Worm (Caenorhabditis elegans) whole organism, L1 larva: ENCODE results near the gene Y46H3A.5.
A peak's percentile ranks its signal among the peaks of the same experiment; 100 is the strongest.
"Not testable (repeated sequence)": the region's sequence is repeated elsewhere in the genome, so short reads cannot be mapped to it uniquely, and the experiment has no call there.

Experiments
- C34B4.2 ChIP-seq: sonication (generic microtip); optimal IDR thresholded peaks from 2 replicates; lab custom pipeline; 2017; ENCODE audit warnings: mild to moderate bottlenecking, missing genetic modification characterization, missing compliant biosample characterization
- aha-1 ChIP-seq: fragments of 150-350 bp; optimal IDR thresholded peaks from 2 replicates; lab custom pipeline; 2014; ENCODE audit warnings: missing biosample characterization, missing genetic modification characterization
- aly-2 ChIP-seq: fragments of 150-350 bp; optimal IDR thresholded peaks from 2 replicates; lab custom pipeline; 2014; ENCODE audit warnings: missing biosample characterization, missing genetic modification characterization
- blmp-1 ChIP-seq: fragments of 150-350 bp; optimal IDR thresholded peaks from 2 replicates; lab custom pipeline; 2014; ENCODE audit warnings: missing biosample characterization, missing genetic modification characterization
- ceh-63 ChIP-seq: fragments of 200-800 bp; sonication (Bioruptor generic); optimal IDR thresholded peaks from 2 replicates; lab custom pipeline; 2018; ENCODE audit warnings: mild to moderate bottlenecking, missing genetic modification characterization, missing compliant biosample characterization
- ceh-8 ChIP-seq: fragments of 200-800 bp; sonication (Bioruptor generic); optimal IDR thresholded peaks from 2 replicates; lab custom pipeline; 2018; ENCODE audit warnings: mild to moderate bottlenecking, missing genetic modification characterization, moderate library complexity, missing compliant biosample characterization
- ceh-82 ChIP-seq, 3 experiments: fragments of 150-350 bp in 1 of 3; sonication (generic microtip) in 2 of 3; optimal IDR thresholded peaks; 2 replicates each; lab custom pipeline; 2014 to 2017; ENCODE audit warnings: missing biosample characterization in 3 of 3, missing genetic modification characterization in 3 of 3
- ceh-90 ChIP-seq: sonication (generic microtip); optimal IDR thresholded peaks from 2 replicates; lab custom pipeline; 2016; ENCODE audit warnings: missing genetic modification characterization, missing compliant biosample characterization
- ces-1 ChIP-seq: fragments of 150-350 bp; optimal IDR thresholded peaks from 2 replicates; lab custom pipeline; 2014; ENCODE audit warnings: missing biosample characterization, missing genetic modification reagents, missing genetic modification characterization
- dpl-1 ChIP-seq, 3 experiments: fragments of 150-350 bp in 2 of 3; sonication (generic microtip) in 1 of 3; optimal IDR thresholded peaks; 2 replicates each; lab custom pipeline; 2014 to 2017; ENCODE audit warnings: missing biosample characterization in 3 of 3, missing genetic modification characterization in 3 of 3, missing genetic modification reagents in 3 of 3
- dsc-1 ChIP-seq: sonication (generic microtip); optimal IDR thresholded peaks from 2 replicates; lab custom pipeline; 2016; ENCODE audit warnings: mild to moderate bottlenecking, missing genetic modification characterization, missing compliant biosample characterization
- efl-1 ChIP-seq, 4 experiments: fragments of 150-350 bp; optimal IDR thresholded peaks in 3 of 4; peaks in 1 of 4; 1 replicate in 1 of 4; 2 replicates in 3 of 4; lab custom pipeline; 2014; ENCODE audit warnings: missing biosample characterization in 2 of 4, missing genetic modification characterization in 2 of 4, missing genetic modification reagents in 2 of 4
- fkh-10 ChIP-seq: sonication (generic microtip); optimal IDR thresholded peaks from 2 replicates; lab custom pipeline; 2017; ENCODE audit warnings: missing biosample characterization, missing genetic modification reagents, missing genetic modification characterization
- fkh-4 ChIP-seq: sonication (generic microtip); optimal IDR thresholded peaks from 2 replicates; lab custom pipeline; 2016; ENCODE audit warnings: missing compliant biosample characterization, missing genetic modification characterization, borderline replicate concordance
- fos-1 ChIP-seq: fragments of 150-350 bp; optimal IDR thresholded peaks from 2 replicates; lab custom pipeline; 2014; ENCODE audit warnings: missing biosample characterization, missing genetic modification characterization
- isw-1 ChIP-seq: fragments of 200-800 bp; sonication (Bioruptor generic); IDR thresholded peaks from 2 replicates; pipeline ENCODE4 v1.3.6; 2022; ENCODE audit warnings: missing genetic modification characterization, missing compliant biosample characterization
- jun-1 ChIP-seq: fragments of 150-350 bp; optimal IDR thresholded peaks from 2 replicates; lab custom pipeline; 2014; ENCODE audit warnings: missing biosample characterization, missing genetic modification reagents, missing genetic modification characterization
- lin-35 ChIP-seq, 2 experiments: fragments of 150-350 bp; optimal IDR thresholded peaks; 2 replicates each; lab custom pipeline; 2014; ENCODE audit warnings: missing biosample characterization in 2 of 2, missing genetic modification characterization in 2 of 2, missing genetic modification reagents in 2 of 2
- mep-1 ChIP-seq: fragments of 150-350 bp; optimal IDR thresholded peaks from 2 replicates; lab custom pipeline; 2014; ENCODE audit warnings: missing biosample characterization, missing genetic modification characterization
- nhr-11 ChIP-seq: fragments of 150-350 bp; optimal IDR thresholded peaks from 2 replicates; lab custom pipeline; 2014; ENCODE audit warnings: missing biosample characterization, missing genetic modification characterization
- nhr-12 ChIP-seq: sonication (generic microtip); optimal IDR thresholded peaks from 2 replicates; lab custom pipeline; 2017; ENCODE audit warnings: missing biosample characterization, missing genetic modification characterization
- nhr-19 ChIP-seq: fragments of 200-800 bp; sonication (Bioruptor generic); conservative IDR thresholded peaks from 2 replicates; pipeline ENCODE4 v1.3.6; 2022; ENCODE audit warnings: missing genetic modification characterization, missing compliant biosample characterization
- nhr-90 ChIP-seq: sonication (generic microtip); optimal IDR thresholded peaks from 2 replicates; lab custom pipeline; 2016; ENCODE audit warnings: mild to moderate bottlenecking, missing genetic modification characterization, missing compliant biosample characterization; ENCODE audit not compliant: poor library complexity
- pag-3 ChIP-seq: sonication (generic microtip); optimal IDR thresholded peaks from 2 replicates; lab custom pipeline; 2017; ENCODE audit warnings: missing genetic modification characterization, mild to moderate bottlenecking, missing compliant biosample characterization, antibody characterized with exemption, borderline replicate concordance; ENCODE audit not compliant: insufficient read depth
- pax-3 ChIP-seq: fragments of 200-800 bp; sonication (Bioruptor generic); optimal IDR thresholded peaks from 2 replicates; lab custom pipeline; 2018; ENCODE audit warnings: mild to moderate bottlenecking, missing genetic modification characterization, moderate library complexity, missing compliant biosample characterization
- skn-1 ChIP-seq: fragments of 150-350 bp; optimal IDR thresholded peaks from 2 replicates; lab custom pipeline; 2014; ENCODE audit warnings: missing biosample characterization, missing genetic modification characterization
- swsn-7 ChIP-seq: sonication (generic microtip); optimal IDR thresholded peaks from 2 replicates; lab custom pipeline; 2016; ENCODE audit warnings: missing genetic modification characterization, missing compliant biosample characterization
- unc-62 ChIP-seq: fragments of 150-350 bp; optimal IDR thresholded peaks from 2 replicates; lab custom pipeline; 2014; ENCODE audit warnings: missing biosample characterization, missing genetic modification reagents, missing genetic modification characterization
- xbp-1 ChIP-seq: sonication (generic microtip); optimal IDR thresholded peaks from 2 replicates; lab custom pipeline; 2016; ENCODE audit warnings: missing genetic modification characterization, missing compliant biosample characterization

Gene Y46H3A.5

ce11 chrV:1814784-1815183, at the start of gene Y46H3A.5:
Gene Y46H3A.5, minus strand, starts transcription at chrV:1814884.
- TF ChIP-seq fos-1 (tag; lab: Kevin White, UChicago); isw-1 (GFP tag; lab: Robert Waterston, UW); dsc-1: not testable (repeated sequence)

ce11 chrV:1862954-1863353, 48.3 kb upstream of the Y46H3A.5 start:
- no peak for TF ChIP-seq ceh-8 (GFP tag; lab: Kevin White, UChicago)
- no peak for TF ChIP-seq efl-1 (optimal IDR thresholded peaks at IDR 0.05; lab: Kevin White, UChicago)
- TF ChIP-seq efl-1 (GFP tag; optimal IDR thresholded peaks at IDR 0.05 in 1 of 2; lab: Kevin White, UChicago) = peak in 1 of 2 experiments; percentile 10
- TF ChIP-seq aha-1 = no peak
- no peak for TF ChIP-seq pag-3 (tag; lab: Kevin White, UChicago)
- no peak for TF ChIP-seq fkh-4 (tag; lab: Kevin White, UChicago)

- TF ChIP-seq pax-3 (no peak), efl-1 (optimal IDR thresholded peaks at IDR 0.05; lab: Kevin White, UChicago) (no peak), efl-1 (GFP tag; optimal IDR thresholded peaks at IDR 0.05 in 1 of 2; lab: Kevin White, UChicago) (peak in 1 of 2 experiments; percentile 52)
- TF ChIP-seq, all 84 proteins: peak for 1
Observed at ce11 chrV:1857840-1858239, 43.2 kb upstream of the Y46H3A.5 start.

- TF ChIP-seq fos-1 (tag; lab: Kevin White, UChicago) (no peak), blmp-1 (tag; lab: Kevin White, UChicago) (peak; percentile 70), efl-1 (optimal IDR thresholded peaks at IDR 0.05; lab: Kevin White, UChicago) (no peak), efl-1 (GFP tag; optimal IDR thresholded peaks at IDR 0.05 in 1 of 2; lab: Kevin White, UChicago) (peak in 1 of 2 experiments; percentile 51)
Observed at ce11 chrV:1856176-1856575, 41.5 kb upstream of the Y46H3A.5 start, which contains the start of gene T10B5.10. Gene T10B5.10, minus strand, starts transcription at chrV:1856276.

- TF ChIP-seq ceh-63 (GFP tag; lab: Kevin White, UChicago) (no peak), ceh-82 (tag; optimal IDR thresholded peaks at IDR 0.05; lab: Kevin White, UChicago) (no peak), blmp-1 (tag; lab: Kevin White, UChicago) (peak; percentile 88), swsn-7 (tag; lab: Kevin White, UChicago) (no peak), ceh-8 (GFP tag; lab: Kevin White, UChicago) (no peak), dpl-1 (GFP tag; optimal IDR thresholded peaks at IDR 0.05; lab: Kevin White, UChicago) (no peak), nhr-19 (GFP tag; lab: Robert Waterston, UW) (no peak), lin-35 (GFP tag; optimal IDR thresholded peaks at IDR 0.05; lab: Kevin White, UChicago) (peak in 1 of 2 experiments; percentile 7), ceh-90 (no peak), mep-1 (tag; lab: Kevin White, UChicago) (no peak), nhr-12 (tag; lab: Kevin White, UChicago) (no peak), pax-3 (no peak), skn-1 (no peak), xbp-1 (tag; lab: Kevin White, UChicago) (no peak), aly-2 (no peak), jun-1 (no peak)
Observed at ce11 chrV:1855087-1855486, 40.4 kb upstream of the Y46H3A.5 start.

ce11 chrV:1849992-1850391, 35.3 kb upstream of the Y46H3A.5 start:
- peak; percentile 57 for TF ChIP-seq ceh-8 (GFP tag; lab: Kevin White, UChicago)

ce11 chrV:1848590-1848989, 33.9 kb upstream of the Y46H3A.5 start:
- TF ChIP-seq C34B4.2 (tag; lab: Kevin White, UChicago) (no peak), nhr-19 (GFP tag; lab: Robert Waterston, UW) (no peak), nhr-11 (tag; lab: Kevin White, UChicago) (no peak), nhr-90 (tag; lab: Kevin White, UChicago) (no peak), ces-1 (GFP tag; lab: Kevin White, UChicago) (no peak), unc-62 (GFP tag; lab: Kevin White, UChicago) (no peak), fkh-10 (no peak)
